Worm (Caenorhabditis elegans): ENCODE measurements around the gene C55B6.7.

C55B6.7 gene

DNA sequence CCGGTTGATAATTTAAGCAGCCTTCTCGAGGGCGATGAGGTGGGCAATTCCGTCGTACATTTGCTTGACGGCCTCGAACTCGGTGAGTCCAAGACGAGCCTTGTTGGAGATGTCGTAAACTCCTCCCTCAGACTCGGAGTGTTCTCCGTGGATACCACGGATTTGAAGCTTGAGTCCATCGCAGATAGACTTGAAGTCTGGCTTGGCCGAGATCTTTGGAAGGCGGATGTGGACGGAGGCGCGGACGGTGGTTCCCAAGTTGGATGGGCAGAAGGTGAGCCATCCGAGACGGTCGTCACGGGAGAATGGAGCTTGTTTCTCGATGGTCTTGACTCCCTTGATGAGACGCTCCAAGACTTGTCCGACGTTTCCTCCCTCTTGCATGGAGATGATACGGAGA, 39.1 kb upstream of the C55B6.7 start:
- TF ChIP-seq flt-1 (GFP tag; IDR thresholded peaks at IDR 0.05) (no peak), tra-4 (tag; optimal IDR thresholded peaks at IDR 0.05) (no peak), ama-1 (optimal IDR thresholded peaks at IDR 0.05) (no peak), ets-7 (tag; optimal IDR thresholded peaks at IDR 0.05) (no peak), hnd-1 (tag; optimal IDR thresholded peaks at IDR 0.05) (no peak), ceh-36 (tag; optimal IDR thresholded peaks at IDR 0.05) (no peak), ceh-13 (GFP tag; optimal IDR thresholded peaks at IDR 0.05) (no peak), hmg-4 (GFP tag; optimal IDR thresholded peaks at IDR 0.05) (no peak), aly-1 (tag; optimal IDR thresholded peaks at IDR 0.05) (no peak), tbx-11 (GFP tag; IDR thresholded peaks at IDR 0.05) (no peak), tbx-37 (GFP tag; conservative IDR thresholded peaks at IDR 0.05) (no peak), sea-1 (GFP tag; conservative IDR thresholded peaks at IDR 0.05) (no peak), B0310.2 (tag; optimal IDR thresholded peaks at IDR 0.05) (no peak), pes-1 (GFP tag; IDR thresholded peaks at IDR 0.05) (no peak), F13C5.2 (tag; optimal IDR thresholded peaks at IDR 0.05) (no peak)

DNA sequence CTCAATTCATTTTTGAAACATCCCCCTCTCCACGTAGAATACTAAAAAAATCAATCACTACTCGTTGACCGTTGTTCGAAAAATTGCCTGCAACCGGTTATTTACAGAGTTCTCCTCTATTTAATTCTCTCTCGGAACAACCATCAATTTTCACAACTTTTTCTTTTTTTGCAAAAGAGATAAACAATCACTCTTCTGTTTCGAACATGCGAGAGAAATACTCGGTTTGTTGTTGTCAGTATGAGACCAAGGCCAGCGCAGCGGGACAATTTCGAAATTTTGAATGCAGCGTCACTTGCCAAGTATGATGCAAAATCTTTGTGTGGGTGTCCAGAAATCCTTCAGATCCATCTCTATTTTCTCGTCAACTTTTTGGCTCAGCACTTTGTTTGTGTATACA, 38.5 kb upstream of the C55B6.7 start:
- no peak for TF ChIP-seq flt-1 (GFP tag; IDR thresholded peaks at IDR 0.05)
- TF ChIP-seq ceh-36 (tag; optimal IDR thresholded peaks at IDR 0.05): no peak
- no peak for TF ChIP-seq pes-1 (GFP tag; IDR thresholded peaks at IDR 0.05)
- TF ChIP-seq ceh-13 (GFP tag; optimal IDR thresholded peaks at IDR 0.05): no peak
- TF ChIP-seq scrt-1 (GFP tag; IDR thresholded peaks at IDR 0.05): no peak
- TF ChIP-seq tbx-37 (GFP tag; conservative IDR thresholded peaks at IDR 0.05): no peak
- TF ChIP-seq hnd-1 (tag; optimal IDR thresholded peaks at IDR 0.05): no peak
- no peak for TF ChIP-seq ama-1 (optimal IDR thresholded peaks at IDR 0.05)
- TF ChIP-seq sea-1 (GFP tag; conservative IDR thresholded peaks at IDR 0.05): no peak
- TF ChIP-seq tbx-11 (GFP tag; IDR thresholded peaks at IDR 0.05): no peak
- no peak for TF ChIP-seq tra-4 (tag; optimal IDR thresholded peaks at IDR 0.05)
- TF ChIP-seq aly-1 (tag; optimal IDR thresholded peaks at IDR 0.05): no peak
- TF ChIP-seq ets-7 (tag; optimal IDR thresholded peaks at IDR 0.05): no peak
- TF ChIP-seq B0310.2 (tag; optimal IDR thresholded peaks at IDR 0.05): no peak
- TF ChIP-seq hmg-4 (GFP tag; optimal IDR thresholded peaks at IDR 0.05): no peak
- TF ChIP-seq F13C5.2 (tag; optimal IDR thresholded peaks at IDR 0.05): no peak
- TF ChIP-seq hmbx-1 (tag; optimal IDR thresholded peaks at IDR 0.05): no peak

DNA sequence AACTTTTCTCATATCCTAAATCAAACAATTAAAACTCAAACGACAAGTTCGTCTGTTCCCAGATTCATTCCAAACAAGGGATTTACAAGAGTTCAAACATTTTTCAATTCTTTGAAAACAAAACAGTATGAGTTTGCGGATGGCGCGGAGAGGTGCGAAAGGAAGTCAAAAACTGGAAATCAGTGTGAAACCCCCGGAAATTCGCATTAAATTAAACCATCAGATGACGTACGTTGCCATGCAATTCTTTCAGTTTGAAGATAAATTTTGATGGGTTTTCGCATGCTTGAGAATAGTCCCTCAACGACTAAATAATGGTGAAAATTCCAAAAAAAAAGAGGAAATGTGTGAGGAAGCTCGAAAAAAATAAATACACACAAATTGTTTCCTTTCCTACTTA, 37.6 kb upstream of the C55B6.7 start:
- TF ChIP-seq scrt-1 (GFP tag; IDR thresholded peaks at IDR 0.05): no peak
- no peak for TF ChIP-seq flt-1 (GFP tag; IDR thresholded peaks at IDR 0.05)
- TF ChIP-seq pes-1 (GFP tag; IDR thresholded peaks at IDR 0.05): no peak
- TF ChIP-seq hmbx-1 (tag; optimal IDR thresholded peaks at IDR 0.05): no peak
- no peak for TF ChIP-seq ceh-36 (tag; optimal IDR thresholded peaks at IDR 0.05)

DNA sequence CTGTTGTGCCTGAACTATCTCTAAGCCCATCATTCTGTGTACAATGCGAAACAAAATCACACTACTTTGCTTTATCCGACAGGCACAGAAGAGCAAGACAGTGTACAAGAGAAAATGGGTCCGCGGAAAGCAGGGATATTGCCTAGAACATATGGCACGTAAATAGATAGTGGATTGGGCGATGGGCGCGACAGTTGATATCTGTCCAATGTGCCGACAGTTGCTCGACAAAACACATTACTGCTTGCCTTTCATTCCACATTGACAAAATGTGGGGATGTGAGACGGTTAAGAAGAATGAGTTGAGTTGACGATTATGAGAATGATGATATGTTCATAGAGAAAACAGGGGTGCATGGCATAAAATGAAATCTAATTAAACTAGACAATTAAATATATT, 33.2 kb upstream of the C55B6.7 start:
- no peak for TF ChIP-seq tbx-11 (GFP tag; IDR thresholded peaks at IDR 0.05)
- TF ChIP-seq pes-1 (GFP tag; IDR thresholded peaks at IDR 0.05): no peak
- TF ChIP-seq F13C5.2 (tag; optimal IDR thresholded peaks at IDR 0.05): no peak
- no peak for TF ChIP-seq sea-1 (GFP tag; conservative IDR thresholded peaks at IDR 0.05)
- no peak for TF ChIP-seq ceh-36 (tag; optimal IDR thresholded peaks at IDR 0.05)
- TF ChIP-seq ets-7 (tag; optimal IDR thresholded peaks at IDR 0.05): no peak
- no peak for TF ChIP-seq ceh-13 (GFP tag; optimal IDR thresholded peaks at IDR 0.05)
- TF ChIP-seq ama-1 (optimal IDR thresholded peaks at IDR 0.05): no peak
- no peak for TF ChIP-seq hmg-4 (GFP tag; optimal IDR thresholded peaks at IDR 0.05)
- TF ChIP-seq hmbx-1 (tag; optimal IDR thresholded peaks at IDR 0.05): no peak
- TF ChIP-seq B0310.2 (tag; optimal IDR thresholded peaks at IDR 0.05): no peak
- no peak for TF ChIP-seq flt-1 (GFP tag; IDR thresholded peaks at IDR 0.05)

DNA sequence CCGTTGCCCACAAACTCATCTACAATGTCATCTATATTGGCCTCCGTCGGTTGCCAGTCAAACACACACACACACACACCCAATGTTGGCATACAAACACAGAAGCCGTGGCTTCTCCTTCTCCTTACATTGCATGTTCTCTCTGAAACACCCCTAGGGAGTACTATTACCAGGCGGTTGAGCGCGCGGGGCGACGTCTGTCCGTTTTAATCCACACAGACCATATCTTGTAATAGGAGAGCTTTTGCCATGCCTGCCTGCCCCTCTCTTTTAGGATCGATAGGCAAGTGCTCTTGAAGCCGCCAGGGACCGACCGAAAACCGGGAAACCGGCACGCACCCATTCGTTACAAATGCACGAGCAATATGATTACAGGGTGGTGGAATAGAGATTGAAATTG, 32.7 kb upstream of the C55B6.7 start:
- TF ChIP-seq pes-1 (GFP tag; IDR thresholded peaks at IDR 0.05) (peak; percentile 29; the same call in 1 of the 2 replicates), sea-1 (GFP tag; conservative IDR thresholded peaks at IDR 0.05) (no peak), tbx-11 (GFP tag; IDR thresholded peaks at IDR 0.05) (no peak)

DNA sequence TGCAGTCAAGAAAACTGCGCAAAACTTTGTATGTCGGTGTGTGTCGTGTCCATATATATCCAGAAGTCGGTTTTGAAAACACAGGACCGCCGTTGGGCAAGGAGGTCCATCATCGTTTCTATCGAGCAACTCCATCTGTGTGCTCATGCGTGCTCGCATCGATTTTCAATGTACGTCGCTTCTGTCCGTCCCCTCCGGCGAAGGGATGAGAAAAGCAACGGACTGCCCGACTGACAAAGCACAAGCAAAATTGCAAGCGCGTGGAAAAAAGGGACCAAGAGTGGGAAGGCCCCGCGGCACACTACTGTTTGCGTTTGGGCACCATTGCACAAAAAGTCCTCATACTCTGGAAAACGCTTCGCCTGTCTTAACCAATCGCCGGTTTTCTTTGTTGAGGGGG, 30.6 kb upstream of the C55B6.7 start:
- TF ChIP-seq ceh-36 (tag; optimal IDR thresholded peaks at IDR 0.05) (peak; percentile 34), sea-1 (GFP tag; conservative IDR thresholded peaks at IDR 0.05) (0 out of 2 replicates have a peak, but pooled peaks have one; percentile 20), ets-7 (tag; optimal IDR thresholded peaks at IDR 0.05) (no peak)

DNA sequence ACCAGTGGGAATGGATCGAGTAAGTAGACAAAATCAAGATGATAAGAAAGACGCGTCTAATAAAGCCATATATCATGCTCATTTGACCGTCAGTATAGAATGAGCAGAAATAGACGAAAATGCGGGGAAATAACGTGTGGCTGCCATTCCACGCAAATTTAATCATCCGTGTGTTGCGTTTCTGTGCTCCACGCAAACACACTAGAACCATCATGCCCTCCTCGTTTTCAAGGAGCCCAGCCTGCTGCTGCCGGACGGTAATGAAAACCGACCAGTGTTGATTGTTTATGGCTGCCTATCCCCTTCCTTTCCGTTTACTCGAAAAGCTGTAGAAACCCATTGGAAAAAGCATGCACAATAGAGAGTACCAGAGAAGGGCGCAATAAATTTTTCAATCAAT, 28.4 kb upstream of the C55B6.7 start:
- TF ChIP-seq tra-4 (tag; optimal IDR thresholded peaks at IDR 0.05) (no peak), tbx-37 (GFP tag; conservative IDR thresholded peaks at IDR 0.05) (no peak)

DNA sequence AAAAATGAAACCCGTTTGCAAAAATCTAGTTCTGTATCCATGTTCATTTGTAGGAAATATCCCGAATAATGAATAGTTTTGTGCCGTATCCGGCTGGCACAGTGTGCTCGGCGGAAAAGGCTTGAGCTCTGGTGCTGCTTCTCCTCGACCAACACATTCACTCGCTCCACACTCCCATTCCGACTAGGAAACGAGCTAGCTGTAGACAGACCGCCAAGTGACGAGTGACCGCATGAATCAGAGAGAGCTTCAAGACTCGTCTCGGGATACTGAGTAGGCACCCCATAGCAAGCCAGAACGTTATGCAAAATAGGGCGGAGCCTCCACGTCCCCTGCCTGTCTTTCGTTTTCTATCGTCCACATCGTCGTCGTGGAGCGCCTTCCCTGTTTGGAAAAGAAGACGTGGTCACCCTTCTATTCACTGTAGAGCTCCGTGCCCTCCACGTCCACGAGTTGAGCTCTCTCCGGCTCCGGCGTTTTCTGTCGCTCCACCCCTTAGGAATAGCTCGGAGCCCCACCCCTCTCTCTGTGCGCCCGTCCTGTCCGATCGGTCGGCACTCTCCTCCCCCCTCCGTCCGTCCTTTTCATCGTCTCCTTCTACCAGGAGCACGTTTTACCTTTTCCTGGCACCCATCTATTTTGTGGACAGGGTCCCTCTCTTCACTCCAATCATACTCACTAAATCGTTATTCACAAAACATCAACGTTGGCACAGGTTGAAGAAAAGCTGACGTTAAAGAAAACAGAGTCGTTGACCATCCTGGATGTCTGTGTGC, 26.1 kb upstream of the C55B6.7 start, which contains the start of gene syd-9:
Gene syd-9 (plus strand): TSS at position 394 of the 776 bp plus-strand sequence.
- TF ChIP-seq tbx-11 (GFP tag; IDR thresholded peaks at IDR 0.05) (peak; percentile 21; the same call in 1 of the 2 replicates), hnd-1 (tag; optimal IDR thresholded peaks at IDR 0.05) (no peak), hmg-4 (GFP tag; optimal IDR thresholded peaks at IDR 0.05) (peak; percentile 27)

DNA sequence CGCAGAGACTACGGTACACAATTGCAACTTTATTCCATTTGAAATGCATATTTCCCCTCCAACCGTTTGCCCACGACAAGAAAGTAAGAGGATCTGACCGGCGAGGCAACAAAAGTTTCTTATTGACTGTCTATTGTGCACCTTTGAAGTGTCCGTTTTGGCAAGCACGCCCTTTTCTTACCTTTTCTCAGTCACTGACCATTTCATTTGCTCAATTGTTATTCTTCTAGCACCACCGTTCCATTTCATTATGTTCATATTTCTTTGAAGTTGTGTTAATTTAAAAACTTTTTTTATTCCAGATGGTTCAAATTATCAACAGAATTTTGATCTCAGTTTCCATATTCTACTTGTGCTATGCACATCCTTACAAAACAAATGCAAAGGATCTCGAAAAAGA, 19.6 kb upstream of the C55B6.7 start, which contains the start of gene spp-22:
Gene spp-22 (plus strand): TSS at position 301 of the 400 bp plus-strand sequence.
- TF ChIP-seq tbx-37 (GFP tag; conservative IDR thresholded peaks at IDR 0.05) (no peak), ceh-13 (GFP tag; optimal IDR thresholded peaks at IDR 0.05) (no peak), hmg-4 (GFP tag; optimal IDR thresholded peaks at IDR 0.05) (no peak), hmbx-1 (tag; optimal IDR thresholded peaks at IDR 0.05) (no peak), sea-1 (GFP tag; conservative IDR thresholded peaks at IDR 0.05) (no peak), ets-7 (tag; optimal IDR thresholded peaks at IDR 0.05) (no peak), flt-1 (GFP tag; IDR thresholded peaks at IDR 0.05) (no peak), hnd-1 (tag; optimal IDR thresholded peaks at IDR 0.05) (no peak), ceh-36 (tag; optimal IDR thresholded peaks at IDR 0.05) (no peak), tbx-11 (GFP tag; IDR thresholded peaks at IDR 0.05) (no peak), aly-1 (tag; optimal IDR thresholded peaks at IDR 0.05) (no peak)
